Fruit fly (Drosophila melanogaster) whole organism, embryonic: ENCODE results near the gene CG15880.

Experiments used
- Abd-B ChIP-seq: fragments of 200-800 bp; sonication (Bioruptor generic); optimal IDR thresholded peaks from 2 replicates; lab custom pipeline; 2018; ENCODE audit warnings: missing biosample characterization, mild to moderate bottlenecking, missing genetic modification characterization, moderate library complexity
- Bdp1 ChIP-seq: fragments of 200-800 bp; sonication (Bioruptor generic); optimal IDR thresholded peaks from 3 replicates; lab custom pipeline; 2016; ENCODE audit warnings: missing biosample characterization, missing genetic modification characterization
- CG10147 ChIP-seq: fragments of 200-800 bp; sonication (Bioruptor generic); optimal IDR thresholded peaks from 2 replicates; lab custom pipeline; 2019; ENCODE audit warnings: missing biosample characterization, mild to moderate bottlenecking, missing genetic modification characterization, moderate library complexity
- CG10654 ChIP-seq: fragments of 200-800 bp; sonication (Bioruptor generic); optimal IDR thresholded peaks from 2 replicates; lab custom pipeline; 2016; ENCODE audit warnings: missing biosample characterization, missing genetic modification characterization
- CG1233 ChIP-seq: fragments of 200-800 bp; sonication (Bioruptor generic); optimal IDR thresholded peaks from 4 replicates; lab custom pipeline; 2018; ENCODE audit warnings: missing biosample characterization, mild to moderate bottlenecking, missing genetic modification characterization
- CG13424 ChIP-seq: fragments of 200-800 bp; sonication (Bioruptor generic); optimal IDR thresholded peaks from 2 replicates; lab custom pipeline; 2019; ENCODE audit warnings: missing biosample characterization, mild to moderate bottlenecking, missing genetic modification characterization, moderate library complexity
- CG15073 ChIP-seq: fragments of 200-800 bp; sonication (Bioruptor generic); optimal IDR thresholded peaks from 2 replicates; lab custom pipeline; 2016; ENCODE audit warnings: missing biosample characterization, missing genetic modification characterization
- CG2678 ChIP-seq: fragments of 200-800 bp; sonication (Bioruptor generic); optimal IDR thresholded peaks from 3 replicates; lab custom pipeline; 2019; ENCODE audit warnings: missing biosample characterization, mild to moderate bottlenecking, missing genetic modification characterization, moderate library complexity
- CG3163 ChIP-seq: fragments of 200-800 bp; sonication (Bioruptor generic); optimal IDR thresholded peaks from 3 replicates; lab custom pipeline; 2016; ENCODE audit warnings: missing biosample characterization, missing genetic modification characterization
- CG32532 ChIP-seq: fragments of 200-800 bp; sonication (Bioruptor generic); IDR thresholded peaks from 2 replicates; pipeline ENCODE4 v1.3.6; 2022; ENCODE audit warnings: missing biosample characterization, missing genetic modification characterization
- CG33557 ChIP-seq: fragments of 200-800 bp; sonication (Bioruptor generic); optimal IDR thresholded peaks from 2 replicates; lab custom pipeline; 2019; ENCODE audit warnings: missing biosample characterization, mild to moderate bottlenecking, missing genetic modification characterization, moderate library complexity
- CG34422 ChIP-seq: fragments of 200-800 bp; sonication (Bioruptor generic); IDR thresholded peaks from 3 replicates; pipeline ENCODE4 v1.3.6; 2022; ENCODE audit warnings: missing biosample characterization, missing genetic modification characterization
- CG7745 ChIP-seq: fragments of 200-800 bp; sonication (Bioruptor generic); optimal IDR thresholded peaks from 2 replicates; lab custom pipeline; 2018; ENCODE audit warnings: missing biosample characterization, mild to moderate bottlenecking, missing genetic modification characterization, moderate library complexity
- CG7987 ChIP-seq: fragments of 200-800 bp; sonication (Bioruptor generic); optimal IDR thresholded peaks from 2 replicates; lab custom pipeline; 2018; ENCODE audit warnings: missing biosample characterization, mild to moderate bottlenecking, missing genetic modification characterization, moderate library complexity
- CG9215 ChIP-seq: fragments of 200-800 bp; sonication (Bioruptor generic); IDR thresholded peaks from 2 replicates; pipeline ENCODE4 v1.3.6; 2022; ENCODE audit warnings: missing biosample characterization, missing genetic modification characterization
- Dip2 ChIP-seq: fragments of 200-800 bp; sonication (Bioruptor generic); IDR thresholded peaks from 2 replicates; pipeline ENCODE4 v1.3.6; 2022; ENCODE audit warnings: missing biosample characterization, missing genetic modification characterization
- Fer1 ChIP-seq: fragments of 200-800 bp; sonication (Bioruptor generic); optimal IDR thresholded peaks from 2 replicates; lab custom pipeline; 2017; ENCODE audit warnings: missing biosample characterization, mild to moderate bottlenecking, missing genetic modification characterization
- HLH54F ChIP-seq: fragments of 200-800 bp; sonication (Bioruptor generic); optimal IDR thresholded peaks from 3 replicates; lab custom pipeline; 2016; ENCODE audit warnings: missing biosample characterization, missing genetic modification characterization
- HmgZ ChIP-seq: fragments of 200-800 bp; sonication (Bioruptor generic); optimal IDR thresholded peaks from 2 replicates; lab custom pipeline; 2018; ENCODE audit warnings: missing biosample characterization, mild to moderate bottlenecking, missing genetic modification characterization
- MTF-1 ChIP-seq: fragments of 200-800 bp; sonication (Bioruptor generic); optimal IDR thresholded peaks from 2 replicates; lab custom pipeline; 2018; ENCODE audit warnings: missing biosample characterization, mild to moderate bottlenecking, missing genetic modification characterization, borderline replicate concordance
- Sry-δ ChIP-seq: fragments of 200-800 bp; sonication (Bioruptor generic); optimal IDR thresholded peaks from 2 replicates; lab custom pipeline; 2016; ENCODE audit warnings: missing biosample characterization, missing genetic modification characterization
- Usf ChIP-seq: fragments of 200-800 bp; sonication (Bioruptor generic); optimal IDR thresholded peaks from 2 replicates; lab custom pipeline; 2017; ENCODE audit warnings: missing genotype, missing biosample characterization, missing genetic modification characterization
- Xbp1 ChIP-seq: fragments of 200-800 bp; sonication (Bioruptor generic); optimal IDR thresholded peaks from 3 replicates; lab custom pipeline; 2016; ENCODE audit warnings: missing biosample characterization, mild to moderate bottlenecking, missing genetic modification characterization
- YL-1 ChIP-seq: fragments of 200-800 bp; sonication (Bioruptor generic); optimal IDR thresholded peaks from 3 replicates; lab custom pipeline; 2017; ENCODE audit warnings: missing biosample characterization, mild to moderate bottlenecking, missing genetic modification characterization
- ac ChIP-seq: fragments of 200-800 bp; sonication (Bioruptor generic); optimal IDR thresholded peaks from 3 replicates; lab custom pipeline; 2017; ENCODE audit warnings: missing biosample characterization, mild to moderate bottlenecking, missing genetic modification characterization
- al ChIP-seq: fragments of 200-800 bp; sonication (Bioruptor generic); IDR thresholded peaks from 2 replicates; pipeline ENCODE4 v1.3.6; 2022; ENCODE audit warnings: missing biosample characterization, missing genetic modification characterization
- amos ChIP-seq: fragments of 200-800 bp; sonication (Bioruptor generic); IDR thresholded peaks from 2 replicates; pipeline ENCODE4 v1.3.6; 2022; ENCODE audit warnings: missing biosample characterization, missing genetic modification characterization; ENCODE audit not compliant: partially characterized antibody
- az2 ChIP-seq: fragments of 200-800 bp; sonication (Bioruptor generic); optimal IDR thresholded peaks from 3 replicates; lab custom pipeline; 2016; ENCODE audit warnings: missing biosample characterization, missing genetic modification characterization
- br ChIP-seq: fragments of >200 bp; optimal IDR thresholded peaks from 2 replicates; lab custom pipeline; 2017
- bsh ChIP-seq, 2 experiments: fragments of 200-800 bp; sonication (Bioruptor generic); optimal IDR thresholded peaks; 2 replicates each; lab custom pipeline; 2017 to 2018; ENCODE audit warnings: mild to moderate bottlenecking in 2 of 2, missing biosample characterization in 2 of 2, missing genetic modification characterization in 2 of 2, moderate library complexity in 1 of 2
- btn ChIP-seq: fragments of 200-800 bp; sonication (Bioruptor generic); optimal IDR thresholded peaks from 2 replicates; lab custom pipeline; 2016; ENCODE audit warnings: missing biosample characterization, missing genetic modification characterization
- chm ChIP-seq: fragments of 200-800 bp; sonication (Bioruptor generic); IDR thresholded peaks from 2 replicates; pipeline ENCODE4 v1.3.6; 2022; ENCODE audit warnings: missing biosample characterization, missing genetic modification characterization
- dati ChIP-seq: fragments of 200-800 bp; sonication (Bioruptor generic); IDR thresholded peaks from 2 replicates; pipeline ENCODE4 v1.3.6; 2022; ENCODE audit warnings: missing biosample characterization, missing genetic modification characterization
- disco-r ChIP-seq: fragments of 200-800 bp; sonication (Bioruptor generic); optimal IDR thresholded peaks from 2 replicates; lab custom pipeline; 2016; ENCODE audit warnings: missing biosample characterization, missing genetic modification characterization
- dmrt11E ChIP-seq: fragments of 200-800 bp; sonication (Bioruptor generic); optimal IDR thresholded peaks from 3 replicates; lab custom pipeline; 2018; ENCODE audit warnings: missing biosample characterization, mild to moderate bottlenecking, missing genetic modification characterization, moderate library complexity
- dysf ChIP-seq: fragments of 200-800 bp; sonication (Bioruptor generic); IDR thresholded peaks from 3 replicates; pipeline ENCODE4 v1.3.6; 2022; ENCODE audit warnings: missing biosample characterization, missing genetic modification characterization
- fd96Cb ChIP-seq: fragments of 200-800 bp; sonication (Bioruptor generic); optimal IDR thresholded peaks from 2 replicates; lab custom pipeline; 2018; ENCODE audit warnings: missing biosample characterization, mild to moderate bottlenecking, missing genetic modification characterization, moderate library complexity
- gro ChIP-seq: fragments of 200-800 bp; sonication (Bioruptor generic); optimal IDR thresholded peaks from 2 replicates; lab custom pipeline; 2016; ENCODE audit warnings: missing biosample characterization, missing genetic modification characterization
- h ChIP-seq: fragments of >200 bp; optimal IDR thresholded peaks from 2 replicates; lab custom pipeline; 2017
- inv ChIP-seq: fragments of 200-800 bp; sonication (Bioruptor generic); IDR thresholded peaks from 2 replicates; pipeline ENCODE4 v1.3.6; 2022; ENCODE audit warnings: missing biosample characterization, missing genetic modification characterization; ENCODE audit not compliant: partially characterized antibody
- jigr1 ChIP-seq: fragments of 200-800 bp; sonication (Bioruptor generic); IDR thresholded peaks from 3 replicates; pipeline ENCODE4 v1.3.6; 2022; ENCODE audit warnings: missing biosample characterization, missing genetic modification characterization
- kah ChIP-seq: fragments of 200-800 bp; sonication (Bioruptor generic); optimal IDR thresholded peaks from 2 replicates; lab custom pipeline; 2018; ENCODE audit warnings: missing biosample characterization, mild to moderate bottlenecking, missing genetic modification characterization
- kni ChIP-seq: fragments of 200-800 bp; sonication (Bioruptor generic); optimal IDR thresholded peaks from 3 replicates; lab custom pipeline; 2017; ENCODE audit warnings: mild to moderate bottlenecking, missing biosample characterization, missing genetic modification reagents, missing genetic modification characterization
- knrl ChIP-seq: fragments of 200-800 bp; sonication (Bioruptor generic); IDR thresholded peaks from 3 replicates; pipeline ENCODE4 v1.3.6; 2022; ENCODE audit warnings: missing biosample characterization, missing genetic modification characterization; ENCODE audit not compliant: partially characterized antibody
- maf-S ChIP-seq: fragments of 200-800 bp; sonication (Bioruptor generic); optimal IDR thresholded peaks from 2 replicates; lab custom pipeline; 2016; ENCODE audit warnings: missing biosample characterization, missing genetic modification characterization
- mam ChIP-seq: fragments of 200-800 bp; sonication (Bioruptor generic); optimal IDR thresholded peaks from 3 replicates; lab custom pipeline; 2016; ENCODE audit warnings: missing biosample characterization, missing genetic modification characterization
- p53 ChIP-seq: fragments of 200-800 bp; sonication (Bioruptor generic); optimal IDR thresholded peaks from 2 replicates; lab custom pipeline; 2016; ENCODE audit warnings: missing biosample characterization, missing genetic modification characterization
- sqz ChIP-seq: fragments of 200-800 bp; sonication (Bioruptor generic); optimal IDR thresholded peaks from 3 replicates; lab custom pipeline; 2018; ENCODE audit warnings: missing biosample characterization, mild to moderate bottlenecking, missing genetic modification characterization
- ssp ChIP-seq: fragments of 200-800 bp; sonication (Bioruptor generic); IDR thresholded peaks from 2 replicates; pipeline ENCODE4 v1.3.6; 2022; ENCODE audit warnings: missing biosample characterization, missing genetic modification characterization
- tgo ChIP-seq: fragments of 200-800 bp; sonication (Bioruptor generic); IDR thresholded peaks from 3 replicates; pipeline ENCODE4 v1.3.6; 2022; ENCODE audit warnings: missing biosample characterization, missing genetic modification characterization
- tin ChIP-seq: fragments of 200-800 bp; sonication (Bioruptor generic); optimal IDR thresholded peaks from 3 replicates; lab custom pipeline; 2016; ENCODE audit warnings: missing biosample characterization, missing genetic modification characterization
- usp ChIP-seq: fragments of >200 bp; optimal IDR thresholded peaks from 2 replicates; lab custom pipeline; 2017; ENCODE audit warnings: missing biosample characterization, missing genetic modification characterization
- yki ChIP-seq: fragments of >200 bp; optimal IDR thresholded peaks from 3 replicates; lab custom pipeline; 2018

Gene CG15880

DNA sequence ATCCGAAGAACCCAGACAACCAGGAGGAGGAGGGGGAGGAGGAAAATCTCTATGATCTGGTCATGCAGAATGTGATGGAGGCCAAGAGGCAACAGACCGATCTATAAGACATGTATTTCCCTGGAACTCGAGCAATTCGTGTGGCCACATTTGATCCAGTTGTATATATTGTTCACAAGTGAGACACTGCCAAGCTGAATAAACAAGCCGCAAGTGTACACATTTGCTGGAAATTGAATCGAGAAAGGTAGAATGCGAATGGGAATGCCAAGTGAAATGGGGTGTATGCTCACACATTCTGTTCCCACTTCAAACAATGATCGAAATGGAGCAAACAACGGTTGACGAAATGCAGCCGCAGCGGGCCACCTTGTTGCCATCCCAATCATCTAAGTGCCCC, 38.3 kb upstream of the CG15880 start (continued):
- TF ChIP-seq CG33557 (GFP tag; lab: Kevin White, UChicago): peak; percentile 31
- peak; percentile 41 for TF ChIP-seq CG2678 (tag; lab: Kevin White, UChicago)
- TF ChIP-seq inv: no peak
- TF ChIP-seq dmrt11E (tag; lab: Kevin White, UChicago): no peak
- no peak for TF ChIP-seq HmgZ (tag; lab: Kevin White, UChicago)
- TF ChIP-seq Dip2 (GFP tag; lab: Robert Waterston, UW): no peak
- no peak for TF ChIP-seq Bdp1 (GFP tag; lab: Kevin White, UChicago)
- peak; percentile 36 for TF ChIP-seq CG1233
- no peak for TF ChIP-seq az2 (GFP tag; lab: Kevin White, UChicago)
- TF ChIP-seq maf-S (GFP tag; lab: Kevin White, UChicago): no peak
- peak; percentile 45; the same call in 1 of the 2 replicates for TF ChIP-seq chm (GFP tag; lab: Robert Waterston, UW)
- TF ChIP-seq p53 (GFP tag; lab: Kevin White, UChicago): no peak
- peak; percentile 48 for TF ChIP-seq MTF-1 (GFP tag; lab: Kevin White, UChicago)
- no peak for TF ChIP-seq ssp (GFP tag; lab: Robert Waterston, UW)
- no peak for TF ChIP-seq al (GFP tag; lab: Robert Waterston, UW)
- TF ChIP-seq gro: no peak
- TF ChIP-seq fd96Cb (tag; lab: Kevin White, UChicago): no peak
- TF ChIP-seq yki (lab: Kevin White, UChicago): no peak
- TF ChIP-seq disco-r (GFP tag; lab: Kevin White, UChicago): no peak
- TF ChIP-seq CG34422 (GFP tag; lab: Robert Waterston, UW): no peak
- peak; percentile 3 for TF ChIP-seq YL-1 (GFP tag; lab: Kevin White, UChicago)
- no peak for TF ChIP-seq HLH54F (GFP tag; lab: Kevin White, UChicago)
- TF ChIP-seq tgo (GFP tag; lab: Robert Waterston, UW): no peak
- no peak for TF ChIP-seq CG10147
- no peak for TF ChIP-seq Usf
- no peak for TF ChIP-seq CG15073
- TF ChIP-seq CG10654 (GFP tag; lab: Kevin White, UChicago): no peak
- TF ChIP-seq Sry-δ: no peak
- no peak for TF ChIP-seq CG3163 (GFP tag; lab: Kevin White, UChicago)
- TF ChIP-seq ac (GFP tag; lab: Kevin White, UChicago): no peak
- no peak for TF ChIP-seq btn (GFP tag; lab: Kevin White, UChicago)
- TF ChIP-seq CG7987 (GFP tag; lab: Kevin White, UChicago): peak; percentile 33
- no peak for TF ChIP-seq Abd-B (GFP tag; lab: Kevin White, UChicago)
- no peak for TF ChIP-seq knrl (GFP tag; lab: Robert Waterston, UW)
- TF ChIP-seq h: no peak
- TF ChIP-seq mam (GFP tag; lab: Kevin White, UChicago): no peak
- no peak for TF ChIP-seq dati
- TF ChIP-seq sqz: no peak
- TF ChIP-seq kah: no peak
- no peak for TF ChIP-seq jigr1
- TF ChIP-seq bsh (GFP tag; optimal IDR thresholded peaks at IDR 0.05; lab: Kevin White, UChicago): peak in 1 of 2 experiments; percentile 37
- TF ChIP-seq Fer1 (GFP tag; lab: Kevin White, UChicago): peak; percentile 46
- TF ChIP-seq amos (GFP tag; lab: Robert Waterston, UW): no peak
- TF ChIP-seq kni (GFP tag; lab: Kevin White, UChicago): peak; percentile 50
- no peak for TF ChIP-seq tin
- no peak for TF ChIP-seq Xbp1 (GFP tag; lab: Kevin White, UChicago)
- TF ChIP-seq br (lab: Kevin White, UChicago): no peak
- no peak for TF ChIP-seq CG9215 (GFP tag; lab: Robert Waterston, UW)
- TF ChIP-seq usp: no peak
- 0 out of 3 replicates have a peak, but pooled peaks have one; percentile 10 for TF ChIP-seq dysf
- TF ChIP-seq CG32532 (GFP tag; lab: Robert Waterston, UW): no peak
- TF ChIP-seq CG13424 (tag; lab: Kevin White, UChicago): no peak
- no peak for TF ChIP-seq CG7745
